Fruit fly (Drosophila melanogaster) whole organism, adult: ENCODE data around the gene CG6951.

ENCODE experiments used
- CG11617 ChIP-seq: fragments of 200-800 bp; sonication (Bioruptor generic); optimal IDR thresholded peaks from 2 replicates; lab custom pipeline; 2017; ENCODE audit warnings: mild to moderate bottlenecking, missing biosample characterization, missing genetic modification reagents, missing genetic modification characterization
- CG12768 ChIP-seq: fragments of 200-800 bp; sonication (Bioruptor generic); optimal IDR thresholded peaks from 2 replicates; lab custom pipeline; 2017; ENCODE audit warnings: missing biosample characterization, missing genetic modification characterization, mild to moderate bottlenecking, moderate library complexity, missing genetic modification reagents
- CG1620 ChIP-seq: fragments of 200-800 bp; sonication (Bioruptor generic); optimal IDR thresholded peaks from 2 replicates; lab custom pipeline; 2016; ENCODE audit warnings: missing biosample characterization, missing genetic modification characterization
- CG33017 ChIP-seq: fragments of 200-800 bp; sonication (Bioruptor generic); optimal IDR thresholded peaks from 2 replicates; lab custom pipeline; 2018; ENCODE audit warnings: missing biosample characterization, mild to moderate bottlenecking, missing genetic modification characterization, moderate library complexity
- CG5204 ChIP-seq: fragments of 200-800 bp; sonication (Bioruptor generic); optimal IDR thresholded peaks from 2 replicates; lab custom pipeline; 2016; ENCODE audit warnings: missing biosample characterization, missing genetic modification characterization
- CG7101 ChIP-seq: fragments of 200-800 bp; sonication (Bioruptor generic); optimal IDR thresholded peaks from 2 replicates; lab custom pipeline; 2018; ENCODE audit warnings: missing biosample characterization, mild to moderate bottlenecking, missing genetic modification characterization, moderate library complexity
- Crg-1 ChIP-seq: fragments of 200-800 bp; sonication (Bioruptor generic); optimal IDR thresholded peaks from 2 replicates; lab custom pipeline; 2016; ENCODE audit warnings: missing biosample characterization, missing genetic modification characterization
- Hr96 ChIP-seq: fragments of 200-800 bp; sonication (Bioruptor generic); optimal IDR thresholded peaks from 2 replicates; lab custom pipeline; 2016; ENCODE audit warnings: missing biosample characterization, missing genetic modification characterization
- bab1 ChIP-seq: fragments of 200-800 bp; sonication (Bioruptor generic); optimal IDR thresholded peaks from 3 replicates; lab custom pipeline; 2019; ENCODE audit warnings: missing biosample characterization, mild to moderate bottlenecking, missing genetic modification characterization, moderate library complexity
- kay ChIP-seq: fragments of 200-800 bp; sonication (Bioruptor generic); peaks from one replicate; lab custom pipeline; 2016; ENCODE audit warnings: missing biosample characterization, missing genetic modification characterization, borderline replicate concordance
- ovo ChIP-seq: fragments of 200-800 bp; sonication (Bioruptor generic); optimal IDR thresholded peaks from 2 replicates; lab custom pipeline; 2016; ENCODE audit warnings: missing biosample characterization, missing genetic modification characterization
- pad ChIP-seq: fragments of 200-800 bp; sonication (Bioruptor generic); optimal IDR thresholded peaks from 3 replicates; lab custom pipeline; 2017; ENCODE audit warnings: missing biosample characterization, missing genetic modification characterization, mild to moderate bottlenecking, moderate library complexity, missing genetic modification reagents

dm6 chr3L:20275235-20275634 lies 34.2 kb downstream of the CG6951 start, which contains the start of gene CG17122:
- TF ChIP-seq CG12768 (no peak), CG7101 (tag; lab: Kevin White, UChicago) (no peak), kay (GFP tag; lab: Kevin White, UChicago) (no peak), Hr96 (GFP tag; lab: Kevin White, UChicago) (no peak), CG5204 (GFP tag; lab: Kevin White, UChicago) (no peak), CG33017 (tag; lab: Kevin White, UChicago) (no peak), CG1620 (GFP tag; lab: Kevin White, UChicago) (no peak), ovo (GFP tag; lab: Kevin White, UChicago) (no peak), bab1 (no peak), pad (GFP tag; lab: Kevin White, UChicago) (no peak), Crg-1 (GFP tag; lab: Kevin White, UChicago) (no peak), CG11617 (GFP tag; lab: Kevin White, UChicago) (no peak)
